Worm (Caenorhabditis elegans) whole organism, midembryonic: ENCODE data around the gene fbxa-201.

Experiments used
- T22C8.4 ChIP-seq: fragments of 200-800 bp; sonication (Bioruptor generic); IDR thresholded peaks from 2 replicates; pipeline ENCODE4 v1.3.6; 2022; ENCODE audit warnings: missing genetic modification characterization, missing compliant biosample characterization
- cog-1 ChIP-seq: sonication (generic microtip); optimal IDR thresholded peaks from 2 replicates; lab custom pipeline; 2016; ENCODE audit warnings: missing genetic modification characterization, missing compliant biosample characterization
- flt-1 ChIP-seq: fragments of 200-800 bp; sonication (Bioruptor generic); IDR thresholded peaks from 2 replicates; pipeline ENCODE4 v1.3.6; 2022; ENCODE audit warnings: missing genetic modification characterization, missing compliant biosample characterization
- klf-2 ChIP-seq: fragments of 200-800 bp; sonication (Bioruptor generic); conservative IDR thresholded peaks from 2 replicates; pipeline ENCODE4 v1.3.6; 2022; ENCODE audit warnings: missing genetic modification reagents, missing genetic modification characterization, missing compliant biosample characterization
- med-1 ChIP-seq: sonication (generic microtip); optimal IDR thresholded peaks from 2 replicates; lab custom pipeline; 2017; ENCODE audit warnings: missing genetic modification characterization, mild to moderate bottlenecking, missing compliant biosample characterization, antibody characterized with exemption, missing genetic modification reagents; ENCODE audit not compliant: insufficient read depth
- ref-1 ChIP-seq: fragments of 200-800 bp; sonication (Bioruptor generic); conservative IDR thresholded peaks from 2 replicates; pipeline ENCODE4 v1.3.6; 2022; ENCODE audit warnings: missing genetic modification reagents, missing genetic modification characterization, missing compliant biosample characterization
- tab-1 ChIP-seq: fragments of 200-800 bp; sonication (Bioruptor generic); IDR thresholded peaks from 2 replicates; pipeline ENCODE4 v1.3.6; 2022; ENCODE audit warnings: missing genetic modification characterization, missing compliant biosample characterization
- ztf-23 ChIP-seq: fragments of 200-800 bp; sonication (Bioruptor generic); IDR thresholded peaks from 2 replicates; pipeline ENCODE4 v1.3.6; 2022; ENCODE audit warnings: missing genetic modification reagents, missing genetic modification characterization, missing compliant biosample characterization
- ztf-29 ChIP-seq: fragments of 200-800 bp; sonication (Bioruptor generic); IDR thresholded peaks from 2 replicates; pipeline ENCODE4 v1.3.6; 2022; ENCODE audit warnings: missing genetic modification reagents, missing genetic modification characterization, missing compliant biosample characterization

The fbxa-201 gene

DNA sequence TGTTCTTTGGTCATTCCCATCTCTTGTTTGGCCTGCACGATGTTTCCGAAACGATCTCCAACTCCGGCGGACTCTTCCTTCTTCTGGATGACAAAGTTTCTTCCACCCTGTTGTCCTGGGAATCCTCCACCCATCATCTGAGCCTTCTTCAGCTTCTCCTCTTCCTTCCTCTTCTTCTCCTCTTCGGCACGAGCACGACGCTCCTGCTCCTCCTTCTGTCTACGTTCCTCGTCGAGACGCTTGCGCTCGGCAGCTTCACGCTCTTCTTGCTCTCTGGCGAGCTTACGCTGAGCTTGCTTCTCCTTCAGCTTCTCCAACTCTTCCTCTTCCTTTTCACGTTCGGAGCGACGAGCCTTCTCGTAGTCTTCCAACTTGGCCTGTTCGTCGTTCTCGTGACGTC is 16.2 kb downstream of the fbxa-201 start:
- TF ChIP-seq ref-1 (GFP tag; lab: Robert Waterston, UW) (no peak), T22C8.4 (GFP tag; lab: Robert Waterston, UW) (no peak), flt-1 (no peak), klf-2 (GFP tag; lab: Robert Waterston, UW) (no peak), tab-1 (GFP tag; lab: Robert Waterston, UW) (no peak), cog-1 (tag; lab: Kevin White, UChicago) (no peak), ztf-29 (no peak), med-1 (GFP tag; lab: Kevin White, UChicago) (no peak), ztf-23 (GFP tag; lab: Robert Waterston, UW) (no peak)

DNA sequence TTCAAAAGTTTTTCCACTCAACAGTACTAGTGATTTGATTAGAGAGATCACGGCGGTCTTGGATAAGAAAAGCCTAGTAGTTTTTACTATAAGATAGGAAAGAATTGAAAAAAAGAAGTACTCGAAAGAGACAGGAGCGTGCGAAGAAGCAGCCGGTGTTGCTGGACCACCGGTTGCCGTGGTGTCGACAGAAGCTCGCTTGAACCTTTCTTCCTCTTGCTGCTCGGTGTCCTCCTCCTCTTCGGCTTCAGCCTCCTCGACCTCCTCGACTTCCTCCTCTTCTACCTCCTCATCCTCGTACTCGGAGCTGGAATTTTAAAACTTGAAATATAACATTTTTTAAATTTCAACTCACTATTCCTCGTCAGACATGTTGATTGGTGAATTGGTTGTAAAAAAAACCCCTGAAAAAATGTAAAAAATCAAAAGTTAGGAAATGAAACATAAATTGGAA is 17.4 kb downstream of the fbxa-201 start, which contains the start of gene tnt-4:
tnt-4 (minus strand) TSS at position 404 of the 454 bp plus-strand sequence.
- TF ChIP-seq T22C8.4 (GFP tag; lab: Robert Waterston, UW) (no peak), ztf-23 (GFP tag; lab: Robert Waterston, UW) (no peak), ztf-29 (no peak), ref-1 (GFP tag; lab: Robert Waterston, UW) (no peak), flt-1 (no peak), cog-1 (tag; lab: Kevin White, UChicago) (no peak), med-1 (GFP tag; lab: Kevin White, UChicago) (no peak), tab-1 (GFP tag; lab: Robert Waterston, UW) (no peak), klf-2 (GFP tag; lab: Robert Waterston, UW) (no peak)

DNA sequence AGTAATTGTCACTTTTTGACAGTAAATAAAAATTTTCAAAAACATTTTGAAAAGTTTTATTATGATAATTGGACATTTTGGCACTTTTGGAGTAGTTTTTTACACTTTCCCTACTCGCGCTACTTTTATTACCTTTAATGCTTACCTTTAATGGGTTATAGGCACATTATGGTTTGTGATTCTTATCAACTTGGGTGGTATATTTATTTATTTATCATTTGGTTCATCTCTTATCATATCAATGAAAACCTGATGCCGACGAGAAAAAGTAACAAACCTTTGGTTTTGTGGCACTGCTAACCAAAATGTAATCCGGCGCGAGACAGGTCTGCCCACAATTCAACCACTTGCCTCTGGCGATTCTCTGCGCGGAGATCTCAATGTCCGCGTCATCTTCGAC is 23.2 kb downstream of the fbxa-201 start:
- no peak for TF ChIP-seq T22C8.4 (GFP tag; lab: Robert Waterston, UW)
- no peak for TF ChIP-seq klf-2 (GFP tag; lab: Robert Waterston, UW)
- TF ChIP-seq cog-1 (tag; lab: Kevin White, UChicago) = no peak
- TF ChIP-seq ztf-29 = no peak
- TF ChIP-seq tab-1 (GFP tag; lab: Robert Waterston, UW) = no peak
- TF ChIP-seq flt-1 = no peak
- no peak for TF ChIP-seq ztf-23 (GFP tag; lab: Robert Waterston, UW)

DNA sequence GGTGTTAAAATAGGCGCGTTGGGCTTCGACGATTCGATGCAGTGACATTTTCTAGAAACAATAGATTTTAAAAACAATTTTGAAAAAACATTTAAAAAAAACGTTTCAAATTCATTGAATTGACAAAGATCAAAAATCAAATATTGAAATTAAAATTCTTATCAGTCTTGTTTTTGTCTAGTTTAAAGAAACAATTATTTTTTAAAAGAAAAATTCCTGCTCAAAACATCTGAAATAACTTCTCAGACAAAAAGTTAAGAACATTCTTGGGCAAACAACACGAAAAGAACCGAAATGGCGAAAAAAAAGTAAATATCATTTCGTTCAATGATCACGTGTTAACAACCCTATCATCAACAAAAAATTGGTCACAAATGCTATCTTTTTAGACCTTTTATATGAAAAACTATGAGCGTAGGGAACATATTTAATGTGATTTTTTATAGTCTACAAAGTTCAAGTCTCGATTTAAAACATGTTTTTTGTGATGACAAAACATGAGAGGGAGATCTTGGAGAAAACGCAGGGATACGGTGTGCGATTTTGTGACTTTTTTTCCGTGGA is 24.5 kb downstream of the fbxa-201 start, which contains the start of gene alh-5:
alh-5 (minus strand) TSS at position 51 of the 564 bp plus-strand sequence.
- TF ChIP-seq med-1 (GFP tag; lab: Kevin White, UChicago) (no peak), cog-1 (tag; lab: Kevin White, UChicago) (no peak), T22C8.4 (GFP tag; lab: Robert Waterston, UW) (no peak), ref-1 (GFP tag; lab: Robert Waterston, UW) (no peak), flt-1 (no peak), klf-2 (GFP tag; lab: Robert Waterston, UW) (no peak), ztf-23 (GFP tag; lab: Robert Waterston, UW) (no peak), tab-1 (GFP tag; lab: Robert Waterston, UW) (no peak), ztf-29 (no peak)

DNA sequence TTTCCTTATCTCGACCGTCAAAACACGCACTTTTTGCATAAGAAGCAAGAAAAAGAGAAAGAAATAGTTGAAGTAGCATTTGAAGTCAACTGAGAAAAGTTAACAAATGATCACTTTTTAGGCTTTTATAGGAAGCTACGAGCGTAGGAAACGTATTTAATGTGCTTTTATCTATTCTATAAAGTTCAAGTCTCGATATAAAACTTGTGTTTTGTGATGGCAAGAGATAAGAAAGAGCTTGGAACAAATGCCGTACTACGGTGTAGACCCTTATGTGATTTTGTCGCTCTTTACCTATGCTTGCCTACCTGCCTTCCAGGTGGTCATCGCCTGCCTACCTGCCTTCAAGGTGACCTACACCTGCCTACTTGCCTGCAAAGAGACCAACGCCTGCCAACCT is 29.1 kb downstream of the fbxa-201 start, which contains the start of gene clec-206:
clec-206 (minus strand) TSS at position 101 of the 400 bp plus-strand sequence.
- TF ChIP-seq T22C8.4 (GFP tag; lab: Robert Waterston, UW) = no peak
- no peak for TF ChIP-seq tab-1 (GFP tag; lab: Robert Waterston, UW)
- TF ChIP-seq ref-1 (GFP tag; lab: Robert Waterston, UW) = no peak
- no peak for TF ChIP-seq med-1 (GFP tag; lab: Kevin White, UChicago)
- no peak for TF ChIP-seq ztf-23 (GFP tag; lab: Robert Waterston, UW)
- TF ChIP-seq cog-1 (tag; lab: Kevin White, UChicago) = no peak
- TF ChIP-seq klf-2 (GFP tag; lab: Robert Waterston, UW) = no peak
- no peak for TF ChIP-seq ztf-29
- no peak for TF ChIP-seq flt-1

DNA sequence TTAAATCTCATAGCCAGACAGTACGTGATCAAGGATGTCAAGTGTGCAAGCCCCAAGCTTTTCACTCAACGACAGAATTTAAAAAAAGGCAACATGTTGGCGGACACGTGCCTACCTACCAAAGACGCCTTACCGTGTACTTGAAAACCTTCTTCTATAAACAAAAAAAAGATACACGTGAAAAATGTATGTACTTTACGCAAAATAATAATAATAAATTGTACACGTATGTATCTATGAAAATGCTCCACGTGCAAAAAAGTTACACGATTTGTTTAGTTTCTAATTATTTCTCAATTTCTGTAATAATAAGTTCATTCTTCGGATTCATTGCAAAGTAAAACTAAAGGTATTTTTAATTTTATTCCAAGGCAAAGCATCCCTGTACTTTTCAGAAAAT is 29.5 kb downstream of the fbxa-201 start, which contains the start of gene cysl-4:
cysl-4 (plus strand) TSS at position 301 of the 400 bp plus-strand sequence.
- TF ChIP-seq med-1 (GFP tag; lab: Kevin White, UChicago) = no peak
- TF ChIP-seq T22C8.4 (GFP tag; lab: Robert Waterston, UW) = no peak
- no peak for TF ChIP-seq flt-1
- no peak for TF ChIP-seq ztf-29
- TF ChIP-seq ztf-23 (GFP tag; lab: Robert Waterston, UW) = no peak
- TF ChIP-seq ref-1 (GFP tag; lab: Robert Waterston, UW) = no peak
- TF ChIP-seq tab-1 (GFP tag; lab: Robert Waterston, UW) = no peak
- TF ChIP-seq cog-1 (tag; lab: Kevin White, UChicago) = no peak
- TF ChIP-seq klf-2 (GFP tag; lab: Robert Waterston, UW) = no peak

DNA sequence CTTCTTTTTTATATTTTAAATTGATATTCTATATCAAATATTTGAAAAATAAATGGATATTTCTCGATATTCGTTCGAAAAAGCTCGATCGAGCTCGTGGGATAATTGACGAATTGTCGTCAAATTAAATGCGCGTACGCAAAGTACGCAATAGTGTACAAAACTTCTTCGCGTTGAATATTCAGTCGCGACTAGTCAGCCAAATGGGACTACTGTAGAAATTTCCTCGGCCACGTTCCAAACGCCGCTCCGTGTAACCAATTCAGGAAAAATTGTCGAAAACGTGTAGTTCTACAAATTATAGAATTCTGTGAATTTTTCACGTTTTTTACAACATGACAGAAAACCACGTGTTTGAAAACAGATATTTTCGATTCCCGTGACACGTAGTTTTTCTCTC is 33.3 kb downstream of the fbxa-201 start:
- TF ChIP-seq ztf-23 (GFP tag; lab: Robert Waterston, UW) = no peak
- no peak for TF ChIP-seq ztf-29
- TF ChIP-seq med-1 (GFP tag; lab: Kevin White, UChicago) = no peak
- TF ChIP-seq klf-2 (GFP tag; lab: Robert Waterston, UW) = no peak
- no peak for TF ChIP-seq T22C8.4 (GFP tag; lab: Robert Waterston, UW)
- TF ChIP-seq ref-1 (GFP tag; lab: Robert Waterston, UW) = no peak
- no peak for TF ChIP-seq cog-1 (tag; lab: Kevin White, UChicago)
- no peak for TF ChIP-seq flt-1
- no peak for TF ChIP-seq tab-1 (GFP tag; lab: Robert Waterston, UW)

DNA sequence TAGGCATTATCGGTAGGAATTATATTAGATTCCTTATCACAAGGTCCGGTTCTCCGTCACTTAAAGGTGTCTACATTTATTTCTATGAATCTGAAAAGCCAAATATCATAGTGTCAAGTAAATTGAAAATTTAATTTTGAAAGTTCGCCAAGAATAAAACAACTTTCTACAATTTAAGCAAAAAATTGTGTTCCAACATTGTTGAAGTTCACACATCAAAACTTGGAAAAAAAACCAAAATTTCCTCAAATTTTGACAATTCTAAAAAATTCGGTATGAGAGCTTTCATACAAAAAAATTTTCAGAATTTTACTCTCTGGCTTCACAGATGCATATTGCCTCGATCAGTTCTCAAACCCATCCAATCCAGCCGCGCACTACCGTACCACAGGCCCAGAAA is 36.6 kb downstream of the fbxa-201 start, which contains the start of gene F59A7.7:
F59A7.7 (plus strand) TSS at position 301 of the 400 bp plus-strand sequence.
- TF ChIP-seq cog-1 (tag; lab: Kevin White, UChicago) (no peak), ztf-29 (no peak), med-1 (GFP tag; lab: Kevin White, UChicago) (no peak), klf-2 (GFP tag; lab: Robert Waterston, UW) (no peak), flt-1 (no peak), ztf-23 (GFP tag; lab: Robert Waterston, UW) (no peak), ref-1 (GFP tag; lab: Robert Waterston, UW) (no peak), tab-1 (GFP tag; lab: Robert Waterston, UW) (no peak), T22C8.4 (GFP tag; lab: Robert Waterston, UW) (no peak)

DNA sequence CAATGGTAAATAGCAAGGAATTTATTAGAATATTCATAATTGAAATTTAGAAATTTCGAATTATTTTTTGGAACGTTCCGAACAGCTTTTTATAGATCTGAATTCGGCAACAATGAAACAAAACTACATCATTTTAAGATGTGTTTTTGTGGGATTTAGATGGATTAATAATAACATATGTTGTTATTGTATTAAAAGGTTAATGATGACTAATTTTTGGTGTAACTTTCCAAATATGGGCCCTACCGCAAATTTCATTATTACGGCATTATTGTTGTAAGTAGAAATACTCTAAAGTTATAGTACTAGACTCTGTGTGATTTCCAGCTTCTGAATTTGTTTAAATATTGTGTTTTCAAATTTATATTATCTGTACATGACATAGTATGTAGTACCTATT is 38.7 kb downstream of the fbxa-201 start, which contains the start of gene F59A7.11:
F59A7.11 (minus strand) TSS at position 101 of the 400 bp plus-strand sequence.
- TF ChIP-seq med-1 (GFP tag; lab: Kevin White, UChicago) (no peak), T22C8.4 (GFP tag; lab: Robert Waterston, UW) (no peak)
